Worm (Caenorhabditis elegans) whole organism, midembryonic: Measurements from ENCODE around the gene mif-4.
A peak's percentile ranks its signal among the peaks of the same experiment; 100 is the strongest.

ENCODE experiments used
- T22C8.4 ChIP-seq: fragments of 200-800 bp; sonication (Bioruptor generic); IDR thresholded peaks from 2 replicates; pipeline ENCODE4 v1.3.6; 2022; ENCODE audit warnings: missing genetic modification characterization, missing compliant biosample characterization
- cog-1 ChIP-seq: sonication (generic microtip); optimal IDR thresholded peaks from 2 replicates; lab custom pipeline; 2016; ENCODE audit warnings: missing genetic modification characterization, missing compliant biosample characterization
- flt-1 ChIP-seq: fragments of 200-800 bp; sonication (Bioruptor generic); IDR thresholded peaks from 2 replicates; pipeline ENCODE4 v1.3.6; 2022; ENCODE audit warnings: missing genetic modification characterization, missing compliant biosample characterization
- klf-2 ChIP-seq: fragments of 200-800 bp; sonication (Bioruptor generic); conservative IDR thresholded peaks from 2 replicates; pipeline ENCODE4 v1.3.6; 2022; ENCODE audit warnings: missing genetic modification reagents, missing genetic modification characterization, missing compliant biosample characterization
- med-1 ChIP-seq: sonication (generic microtip); optimal IDR thresholded peaks from 2 replicates; lab custom pipeline; 2017; ENCODE audit warnings: missing genetic modification characterization, mild to moderate bottlenecking, missing compliant biosample characterization, antibody characterized with exemption, missing genetic modification reagents; ENCODE audit not compliant: insufficient read depth
- ref-1 ChIP-seq: fragments of 200-800 bp; sonication (Bioruptor generic); conservative IDR thresholded peaks from 2 replicates; pipeline ENCODE4 v1.3.6; 2022; ENCODE audit warnings: missing genetic modification reagents, missing genetic modification characterization, missing compliant biosample characterization
- tab-1 ChIP-seq: fragments of 200-800 bp; sonication (Bioruptor generic); IDR thresholded peaks from 2 replicates; pipeline ENCODE4 v1.3.6; 2022; ENCODE audit warnings: missing genetic modification characterization, missing compliant biosample characterization
- ztf-23 ChIP-seq: fragments of 200-800 bp; sonication (Bioruptor generic); IDR thresholded peaks from 2 replicates; pipeline ENCODE4 v1.3.6; 2022; ENCODE audit warnings: missing genetic modification reagents, missing genetic modification characterization, missing compliant biosample characterization
- ztf-29 ChIP-seq: fragments of 200-800 bp; sonication (Bioruptor generic); IDR thresholded peaks from 2 replicates; pipeline ENCODE4 v1.3.6; 2022; ENCODE audit warnings: missing genetic modification reagents, missing genetic modification characterization, missing compliant biosample characterization

mif-4 gene

ce11 chrIV:6335908-6336307, at the start of gene mif-4:
Gene mif-4 (minus strand): TSS chrIV:6335994.
- no peak for TF ChIP-seq tab-1
- 0 out of 2 replicates have a peak, but pooled peaks have one; percentile 40 for TF ChIP-seq flt-1 (GFP tag; lab: Robert Waterston, UW)

ce11 chrIV:6385010-6385409, 49.2 kb upstream of the mif-4 start:
- TF ChIP-seq cog-1 = no peak

ce11 chrIV:6383970-6384369, 48.2 kb upstream of the mif-4 start, which contains the start of gene shl-1:
Gene shl-1 (minus strand): TSS chrIV:6384070.
- TF ChIP-seq ref-1 (GFP tag; lab: Robert Waterston, UW) (no peak), T22C8.4 (GFP tag; lab: Robert Waterston, UW) (no peak), tab-1 (no peak), flt-1 (GFP tag; lab: Robert Waterston, UW) (no peak), ztf-29 (no peak), ztf-23 (GFP tag; lab: Robert Waterston, UW) (no peak), cog-1 (no peak), klf-2 (GFP tag; lab: Robert Waterston, UW) (no peak), med-1 (GFP tag; lab: Kevin White, UChicago) (no peak)

- TF ChIP-seq ztf-23 (GFP tag; lab: Robert Waterston, UW) (no peak), flt-1 (GFP tag; lab: Robert Waterston, UW) (no peak), ztf-29 (no peak)
Measured at ce11 chrIV:6378398-6378797, 42.6 kb upstream of the mif-4 start.

- TF ChIP-seq tab-1 (no peak), T22C8.4 (GFP tag; lab: Robert Waterston, UW) (no peak), ztf-23 (GFP tag; lab: Robert Waterston, UW) (no peak), ref-1 (GFP tag; lab: Robert Waterston, UW) (no peak)
Measured at ce11 chrIV:6377335-6378069, 41.7 kb upstream of the mif-4 start.

ce11 chrIV:6376473-6377115, 40.8 kb upstream of the mif-4 start, which contains the start of the genes hrpf-2 and bli-6:
Gene hrpf-2 (minus strand): TSS chrIV:6376523.
Gene bli-6 (plus strand): TSS chrIV:6377065.
- TF ChIP-seq med-1 (GFP tag; lab: Kevin White, UChicago) (no peak), tab-1 (no peak), flt-1 (GFP tag; lab: Robert Waterston, UW) (no peak), klf-2 (GFP tag; lab: Robert Waterston, UW) (no peak), ztf-29 (no peak), cog-1 (no peak)

ce11 chrIV:6373721-6374120, 37.9 kb upstream of the mif-4 start:
- TF ChIP-seq cog-1 (no peak), klf-2 (GFP tag; lab: Robert Waterston, UW) (no peak), med-1 (GFP tag; lab: Kevin White, UChicago) (no peak), ztf-29 (no peak), ztf-23 (GFP tag; lab: Robert Waterston, UW) (no peak), flt-1 (GFP tag; lab: Robert Waterston, UW) (no peak), tab-1 (no peak), ref-1 (GFP tag; lab: Robert Waterston, UW) (no peak), T22C8.4 (GFP tag; lab: Robert Waterston, UW) (no peak)

- TF ChIP-seq flt-1 (GFP tag; lab: Robert Waterston, UW) (no peak), klf-2 (GFP tag; lab: Robert Waterston, UW) (no peak), ztf-29 (no peak), med-1 (GFP tag; lab: Kevin White, UChicago) (no peak), ztf-23 (GFP tag; lab: Robert Waterston, UW) (no peak)
Measured at ce11 chrIV:6372993-6373392, 37.2 kb upstream of the mif-4 start, which contains the start of gene smg-3. Gene smg-3 (minus strand): TSS chrIV:6373093.

- TF ChIP-seq klf-2 (GFP tag; lab: Robert Waterston, UW) = no peak
- TF ChIP-seq flt-1 (GFP tag; lab: Robert Waterston, UW) = no peak
- TF ChIP-seq cog-1 = no peak
- no peak for TF ChIP-seq ref-1 (GFP tag; lab: Robert Waterston, UW)
- no peak for TF ChIP-seq T22C8.4 (GFP tag; lab: Robert Waterston, UW)
- no peak for TF ChIP-seq tab-1
- no peak for TF ChIP-seq ztf-23 (GFP tag; lab: Robert Waterston, UW)
- no peak for TF ChIP-seq ztf-29
Measured at ce11 chrIV:6372267-6372666, 36.5 kb upstream of the mif-4 start.

ce11 chrIV:6369489-6369888, 33.7 kb upstream of the mif-4 start:
- TF ChIP-seq ztf-23 (GFP tag; lab: Robert Waterston, UW) (no peak), ztf-29 (no peak), flt-1 (GFP tag; lab: Robert Waterston, UW) (no peak), ref-1 (GFP tag; lab: Robert Waterston, UW) (no peak), tab-1 (no peak), med-1 (GFP tag; lab: Kevin White, UChicago) (no peak), cog-1 (no peak), T22C8.4 (GFP tag; lab: Robert Waterston, UW) (no peak), klf-2 (GFP tag; lab: Robert Waterston, UW) (no peak)
